Worm (Caenorhabditis elegans): ENCODE measurements around the gene copz-1.

The copz-1 gene

DNA sequence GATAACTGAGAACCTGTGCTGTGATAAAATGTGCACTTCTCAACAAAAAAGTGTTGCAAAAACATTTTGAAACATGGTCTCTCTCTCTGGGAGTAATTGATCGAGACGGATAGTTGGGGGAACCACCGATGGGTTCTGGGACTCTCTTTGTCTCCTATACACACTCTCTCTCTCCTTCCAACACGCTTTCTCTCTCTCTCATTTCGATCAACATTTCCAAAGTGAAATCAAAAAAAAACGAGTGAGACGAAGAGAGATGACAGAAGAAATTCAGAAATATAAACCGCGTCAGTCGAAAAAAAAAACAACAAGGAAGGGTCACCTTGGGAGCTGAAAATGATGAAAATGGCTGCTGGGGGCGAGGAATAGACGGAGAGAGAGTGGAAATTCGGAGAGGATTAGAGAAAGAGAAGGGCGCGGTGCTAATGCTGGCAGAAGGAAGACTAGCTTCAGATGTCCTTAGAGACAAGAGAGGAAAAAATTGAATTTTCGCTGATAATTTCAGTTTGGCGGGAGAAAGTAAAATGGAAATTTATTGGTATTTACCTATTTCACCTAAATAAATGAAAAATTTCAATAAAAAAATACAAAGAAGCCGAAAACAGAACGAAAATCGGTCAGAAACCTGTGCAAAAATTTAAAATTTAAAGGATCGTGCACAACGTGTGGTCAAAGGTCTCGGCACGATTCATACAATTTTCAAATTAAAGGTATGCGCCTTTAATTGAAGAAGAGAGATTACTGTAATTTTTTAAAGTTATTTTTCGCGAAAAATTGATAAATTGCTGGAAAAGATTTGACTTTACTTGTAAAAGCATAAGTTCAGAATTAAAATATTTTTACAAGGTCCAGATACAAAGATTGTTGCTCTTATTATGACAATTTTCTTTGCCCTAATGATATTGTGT, 9.7 kb upstream of the copz-1 start (continued):
- TF ChIP-seq F33H1.4 (GFP tag; IDR thresholded peaks at IDR 0.05), result peak; percentile 87
- TF ChIP-seq madf-8 (GFP tag; conservative IDR thresholded peaks at IDR 0.05), result peak; percentile 57
- TF ChIP-seq nhr-120 (GFP tag; IDR thresholded peaks at IDR 0.05), result no peak
- TF ChIP-seq ztf-18 (tag; optimal IDR thresholded peaks at IDR 0.05), result no peak
- peak; percentile 46 for TF ChIP-seq efl-1 (GFP tag; optimal IDR thresholded peaks at IDR 0.05)

DNA sequence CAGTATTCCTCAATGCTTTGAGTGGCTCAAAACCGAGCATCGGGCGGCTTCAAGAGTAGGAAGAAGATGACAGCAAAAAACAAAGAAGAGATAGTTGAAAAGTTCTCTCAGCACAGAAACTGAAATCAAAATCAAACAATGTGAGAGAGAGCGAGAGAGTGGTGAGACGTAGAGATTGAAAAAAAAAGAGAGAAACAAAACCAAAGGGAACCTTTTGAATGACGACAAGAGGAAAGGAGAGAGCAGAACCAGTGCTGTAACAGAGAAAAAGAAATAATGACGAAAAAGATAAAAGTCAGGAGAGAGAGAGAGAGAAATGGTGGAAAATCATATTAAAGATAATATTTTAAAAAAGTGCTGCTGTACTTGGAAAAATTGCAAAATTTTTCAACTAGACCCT, 5.5 kb upstream of the copz-1 start:
- peak; percentile 56 for TF ChIP-seq nhr-80 (tag; optimal IDR thresholded peaks at IDR 0.05)
- no peak for TF ChIP-seq cebp-1 (GFP tag; IDR thresholded peaks at IDR 0.05)
- peak; percentile 56 for TF ChIP-seq cebp-1 (tag; optimal IDR thresholded peaks at IDR 0.05)
- peak; percentile 10; the same call in 1 of the 2 replicates for TF ChIP-seq F33H1.4 (GFP tag; IDR thresholded peaks at IDR 0.05)
- TF ChIP-seq him-1 (tag; optimal IDR thresholded peaks at IDR 0.05), result no peak
- TF ChIP-seq K12H6.12 (tag; optimal IDR thresholded peaks at IDR 0.05), result no peak
- no peak for TF ChIP-seq lir-1 (GFP tag; conservative IDR thresholded peaks at IDR 0.05)
- TF ChIP-seq hmg-1.2 (GFP tag; IDR thresholded peaks at IDR 0.05), result peak; percentile 19; the same call in 1 of the 2 replicates
- no peak for TF ChIP-seq madf-3 (GFP tag; IDR thresholded peaks at IDR 0.05)
- TF ChIP-seq B0336.3 (GFP tag; IDR thresholded peaks at IDR 0.05), result 0 out of 2 replicates have a peak, but pooled peaks have one; percentile 17
- TF ChIP-seq ztf-6 (GFP tag; IDR thresholded peaks at IDR 0.05), result no peak
- peak; percentile 20 for TF ChIP-seq lin-54 (GFP tag; optimal IDR thresholded peaks at IDR 0.05)
- TF ChIP-seq tbp1 (GFP tag; optimal IDR thresholded peaks at IDR 0.05), result no peak

DNA sequence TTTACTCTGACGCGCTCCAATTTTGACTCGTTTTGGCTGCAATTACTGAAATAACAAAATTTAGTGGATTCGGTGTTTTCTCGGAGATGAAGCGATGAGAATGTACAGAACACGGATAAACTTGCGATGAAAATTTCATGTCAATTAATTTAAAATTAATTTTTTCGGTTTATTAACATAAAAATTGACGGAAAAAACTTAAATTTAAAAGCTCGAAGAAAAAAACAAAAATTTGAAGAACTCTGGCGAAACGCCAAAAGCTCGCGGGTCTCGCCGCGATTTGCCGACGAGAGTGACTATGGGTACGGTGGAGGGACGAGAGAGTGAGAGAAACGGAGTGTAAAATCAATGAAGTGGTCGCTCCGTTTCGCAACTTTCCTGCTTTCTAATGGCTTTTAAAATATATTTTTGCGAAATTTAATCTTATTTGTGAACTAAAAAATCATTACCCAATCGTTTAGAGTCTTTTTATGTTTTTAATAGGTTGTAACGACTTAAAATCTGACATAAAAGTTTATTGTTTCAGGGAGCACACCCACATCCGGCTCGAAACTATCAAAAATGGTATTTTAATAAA, 3.9 kb upstream of the copz-1 start, which contains the start of the genes gmps-1 and cap-2:
gmps-1 (minus strand) TSS at position 51 of the 577 bp plus-strand sequence.
cap-2 (plus strand) TSS at position 527 of the 577 bp plus-strand sequence.
- TF ChIP-seq lir-1 (GFP tag; conservative IDR thresholded peaks at IDR 0.05) (peak; percentile 91), dox-1 (GFP tag; IDR thresholded peaks at IDR 0.05) (peak; percentile 97), cebp-2 (GFP tag; IDR thresholded peaks at IDR 0.05) (peak; percentile 81; the same call in 1 of the 2 replicates), aptf-2 (GFP tag; conservative IDR thresholded peaks at IDR 0.05) (no peak; the same call in 1 of the 2 replicates), dpl-1 (GFP tag; optimal IDR thresholded peaks at IDR 0.05) (peak; percentile 56), zfh-2 (GFP tag; conservative IDR thresholded peaks at IDR 0.05) (peak; percentile 91), F57A8.1 (GFP tag; optimal IDR thresholded peaks at IDR 0.05) (no peak), C17E4.6 (GFP tag; IDR thresholded peaks at IDR 0.05) (peak; percentile 92), B0019.2 (GFP tag; conservative IDR thresholded peaks at IDR 0.05) (peak; percentile 65), F23B12.7 (tag; optimal IDR thresholded peaks at IDR 0.05; ENCODE audit: insufficient read depth) (peak; percentile 67), snpc-1.1 (tag; optimal IDR thresholded peaks at IDR 0.05; ENCODE audit: insufficient read depth) (peak; percentile 64), F57C9.4 (tag; optimal IDR thresholded peaks at IDR 0.05) (peak; percentile 49), lsy-27 (tag; optimal IDR thresholded peaks at IDR 0.05; ENCODE audit: borderline replicate concordance, insufficient read depth) (no peak), ceh-79 (tag; optimal IDR thresholded peaks at IDR 0.05) (no peak), mxl-1 (tag; optimal IDR thresholded peaks at IDR 0.05) (no peak), Y56A3A.18 (GFP tag; IDR thresholded peaks at IDR 0.05) (peak; percentile 97), Y67H2A.10 (GFP tag; conservative IDR thresholded peaks at IDR 0.05) (peak; percentile 64; the same call in 1 of the 2 replicates), ZK185.1 (tag; optimal IDR thresholded peaks at IDR 0.05; ENCODE audit: poor library complexity, severe bottlenecking) (peak; percentile 94), bed-2 (GFP tag; IDR thresholded peaks at IDR 0.05) (no peak), ceh-40 (GFP tag; IDR thresholded peaks at IDR 0.05) (no peak), mcd-1 (GFP tag; IDR thresholded peaks at IDR 0.05) (peak; percentile 96), bed-1 (GFP tag; IDR thresholded peaks at IDR 0.05) (no peak), efl-1 (GFP tag; optimal IDR thresholded peaks at IDR 0.05) (peak; percentile 45), lsl-1 (GFP tag; optimal IDR thresholded peaks at IDR 0.05) (peak; percentile 98), akir-1 (GFP tag; optimal IDR thresholded peaks at IDR 0.05) (no peak), nhr-90 (tag; optimal IDR thresholded peaks at IDR 0.05) (peak; percentile 19), mel-28 (tag; optimal IDR thresholded peaks at IDR 0.05; ENCODE audit: borderline replicate concordance) (peak; percentile 43)
